Fruit fly (Drosophila melanogaster) whole organism, adult: Measurements from ENCODE around the gene CG15249.

Experiments
- CG11617 ChIP-seq: fragments of 200-800 bp; sonication (Bioruptor generic); optimal IDR thresholded peaks from 2 replicates; lab custom pipeline; 2017; ENCODE audit warnings: mild to moderate bottlenecking, missing biosample characterization, missing genetic modification reagents, missing genetic modification characterization
- CG14711 ChIP-seq: fragments of 200-800 bp; sonication (Bioruptor generic); optimal IDR thresholded peaks from 2 replicates; lab custom pipeline; 2018; ENCODE audit warnings: missing biosample characterization, mild to moderate bottlenecking, missing genetic modification characterization, moderate library complexity
- CG1620 ChIP-seq: fragments of 200-800 bp; sonication (Bioruptor generic); optimal IDR thresholded peaks from 2 replicates; lab custom pipeline; 2016; ENCODE audit warnings: missing biosample characterization, missing genetic modification characterization
- CG5204 ChIP-seq: fragments of 200-800 bp; sonication (Bioruptor generic); optimal IDR thresholded peaks from 2 replicates; lab custom pipeline; 2016; ENCODE audit warnings: missing biosample characterization, missing genetic modification characterization
- CG7045 ChIP-seq: fragments of 200-800 bp; sonication (Bioruptor generic); optimal IDR thresholded peaks from 2 replicates; lab custom pipeline; 2017; ENCODE audit warnings: missing biosample characterization, mild to moderate bottlenecking, missing genetic modification characterization
- Clk ChIP-seq: fragments of 200-800 bp; sonication (Bioruptor generic); optimal IDR thresholded peaks from 2 replicates; lab custom pipeline; 2017; ENCODE audit warnings: missing biosample characterization, missing genetic modification characterization
- Crg-1 ChIP-seq: fragments of 200-800 bp; sonication (Bioruptor generic); optimal IDR thresholded peaks from 2 replicates; lab custom pipeline; 2016; ENCODE audit warnings: missing biosample characterization, missing genetic modification characterization
- cnc ChIP-seq, 2 experiments: fragments of >200 bp; optimal IDR thresholded peaks; 2 replicates each; lab custom pipeline; 2017
- kay ChIP-seq: fragments of 200-800 bp; sonication (Bioruptor generic); peaks from one replicate; lab custom pipeline; 2016; ENCODE audit warnings: missing biosample characterization, missing genetic modification characterization, borderline replicate concordance
- ovo ChIP-seq: fragments of 200-800 bp; sonication (Bioruptor generic); optimal IDR thresholded peaks from 2 replicates; lab custom pipeline; 2016; ENCODE audit warnings: missing biosample characterization, missing genetic modification characterization
- pad ChIP-seq: fragments of 200-800 bp; sonication (Bioruptor generic); optimal IDR thresholded peaks from 3 replicates; lab custom pipeline; 2017; ENCODE audit warnings: missing biosample characterization, missing genetic modification characterization, mild to moderate bottlenecking, moderate library complexity, missing genetic modification reagents
- tj ChIP-seq: fragments of 200-800 bp; sonication (Bioruptor generic); optimal IDR thresholded peaks from 3 replicates; lab custom pipeline; 2017; ENCODE audit warnings: missing biosample characterization, mild to moderate bottlenecking, missing genetic modification characterization, moderate library complexity

DNA sequence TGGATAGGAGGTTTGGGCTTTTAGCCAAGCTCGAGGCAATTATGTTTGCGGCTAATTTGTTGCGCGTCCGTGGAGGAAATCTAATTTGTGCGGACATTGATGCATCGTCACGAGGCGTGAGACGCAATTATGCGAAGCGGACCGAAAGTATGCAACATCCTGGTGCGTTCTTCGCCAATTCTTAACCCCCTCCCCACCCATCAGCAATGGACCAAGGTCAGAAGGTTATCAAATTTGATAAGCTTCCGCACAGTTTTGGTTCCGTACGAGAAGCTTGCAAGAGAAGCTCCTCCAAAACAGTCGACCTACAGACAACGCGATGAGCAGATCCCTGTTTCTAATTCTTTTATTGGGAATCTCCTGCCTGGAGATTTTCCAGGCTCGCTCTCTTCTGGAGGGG lies 21.3 kb downstream of the CG15249 start, which contains the start of gene CG1468:
- no peak for TF ChIP-seq pad (GFP tag; lab: Kevin White, UChicago)
- no peak for TF ChIP-seq tj (GFP tag; lab: Kevin White, UChicago)
- TF ChIP-seq CG5204 (GFP tag; lab: Kevin White, UChicago), result no peak
- TF ChIP-seq CG11617 (GFP tag; lab: Kevin White, UChicago), result no peak
- TF ChIP-seq CG7045 (GFP tag; lab: Kevin White, UChicago), result no peak
- no peak for TF ChIP-seq kay
- no peak for TF ChIP-seq Clk (GFP tag; lab: Kevin White, UChicago)
- no peak for TF ChIP-seq cnc (optimal IDR thresholded peaks at IDR 0.05; lab: Kevin White, UChicago)
- no peak for TF ChIP-seq ovo (GFP tag; lab: Kevin White, UChicago)
- TF ChIP-seq Crg-1 (GFP tag; lab: Kevin White, UChicago), result no peak
- no peak for TF ChIP-seq CG14711
- no peak for TF ChIP-seq CG1620 (GFP tag; lab: Kevin White, UChicago)
